Worm (Caenorhabditis elegans) whole organism, L1 larva: ENCODE data around the gene T08D10.4.
A peak's percentile ranks its signal among the peaks of the same experiment; 100 is the strongest.

Experiments
- F16B12.6 ChIP-seq: fragments of 150-350 bp; optimal IDR thresholded peaks from 2 replicates; lab custom pipeline; 2014; ENCODE audit warnings: missing biosample characterization, missing genetic modification characterization
- alr-1 ChIP-seq: fragments of 200-800 bp; sonication (Bioruptor generic); optimal IDR thresholded peaks from 2 replicates; lab custom pipeline; 2018; ENCODE audit warnings: borderline replicate concordance, mild to moderate bottlenecking, missing genetic modification characterization, missing compliant biosample characterization
- blmp-1 ChIP-seq: fragments of 150-350 bp; optimal IDR thresholded peaks from 2 replicates; lab custom pipeline; 2014; ENCODE audit warnings: missing biosample characterization, missing genetic modification characterization
- ceh-63 ChIP-seq: fragments of 200-800 bp; sonication (Bioruptor generic); optimal IDR thresholded peaks from 2 replicates; lab custom pipeline; 2018; ENCODE audit warnings: mild to moderate bottlenecking, missing genetic modification characterization, missing compliant biosample characterization
- ceh-90 ChIP-seq: sonication (generic microtip); optimal IDR thresholded peaks from 2 replicates; lab custom pipeline; 2016; ENCODE audit warnings: missing genetic modification characterization, missing compliant biosample characterization
- efl-1 ChIP-seq, 4 experiments: fragments of 150-350 bp; optimal IDR thresholded peaks in 3 of 4; peaks in 1 of 4; 1 replicate in 1 of 4; 2 replicates in 3 of 4; lab custom pipeline; 2014; ENCODE audit warnings: missing biosample characterization in 2 of 4, missing genetic modification characterization in 2 of 4, missing genetic modification reagents in 2 of 4
- elt-3 ChIP-seq, 6 experiments: fragments of 150-350 bp in 1 of 6; sonication (generic microtip); optimal IDR thresholded peaks; 2 replicates each; lab custom pipeline; 2017 to 2018; ENCODE audit warnings: missing biosample characterization in 6 of 6, missing genetic modification characterization in 6 of 6, inconsistent platforms in 1 of 6
- fkh-10 ChIP-seq: sonication (generic microtip); optimal IDR thresholded peaks from 2 replicates; lab custom pipeline; 2017; ENCODE audit warnings: missing biosample characterization, missing genetic modification reagents, missing genetic modification characterization
- fkh-8 ChIP-seq: sonication (generic microtip); optimal IDR thresholded peaks from 2 replicates; lab custom pipeline; 2016; ENCODE audit warnings: mild to moderate bottlenecking, missing genetic modification characterization, missing compliant biosample characterization
- fos-1 ChIP-seq: fragments of 150-350 bp; optimal IDR thresholded peaks from 2 replicates; lab custom pipeline; 2014; ENCODE audit warnings: missing biosample characterization, missing genetic modification characterization
- grh-1 ChIP-seq: fragments of 200-800 bp; sonication (Bioruptor generic); IDR thresholded peaks from 2 replicates; pipeline ENCODE4 v1.3.6; 2022; ENCODE audit warnings: missing genetic modification reagents, missing genetic modification characterization, missing compliant biosample characterization
- hlh-17 ChIP-seq: fragments of 200-800 bp; sonication (Bioruptor generic); optimal IDR thresholded peaks from 2 replicates; lab custom pipeline; 2018; ENCODE audit warnings: missing genetic modification characterization, mild to moderate bottlenecking, missing compliant biosample characterization, moderate library complexity, borderline replicate concordance
- hlh-4 ChIP-seq: sonication (generic microtip); optimal IDR thresholded peaks from 2 replicates; lab custom pipeline; 2016; ENCODE audit warnings: mild to moderate bottlenecking, missing genetic modification characterization, missing compliant biosample characterization
- hpl-2 ChIP-seq: fragments of 150-350 bp; optimal IDR thresholded peaks from 2 replicates; lab custom pipeline; 2014; ENCODE audit warnings: missing biosample characterization, missing genetic modification reagents, missing genetic modification characterization
- isw-1 ChIP-seq: fragments of 200-800 bp; sonication (Bioruptor generic); IDR thresholded peaks from 2 replicates; pipeline ENCODE4 v1.3.6; 2022; ENCODE audit warnings: missing genetic modification characterization, missing compliant biosample characterization
- jun-1 ChIP-seq: fragments of 150-350 bp; optimal IDR thresholded peaks from 2 replicates; lab custom pipeline; 2014; ENCODE audit warnings: missing biosample characterization, missing genetic modification reagents, missing genetic modification characterization
- lin-15B ChIP-seq: fragments of 150-350 bp; sonication (generic microtip); optimal IDR thresholded peaks from 3 replicates; lab custom pipeline; 2014; ENCODE audit warnings: missing biosample characterization, missing genetic modification characterization
- lin-35 ChIP-seq, 2 experiments: fragments of 150-350 bp; optimal IDR thresholded peaks; 2 replicates each; lab custom pipeline; 2014; ENCODE audit warnings: missing biosample characterization in 2 of 2, missing genetic modification characterization in 2 of 2, missing genetic modification reagents in 2 of 2
- lir-3 ChIP-seq: sonication (generic microtip); optimal IDR thresholded peaks from 2 replicates; lab custom pipeline; 2016; ENCODE audit warnings: mild to moderate bottlenecking, missing genetic modification characterization, moderate library complexity, missing compliant biosample characterization; ENCODE audit not compliant: poor library complexity
- lsy-2 ChIP-seq, 2 experiments: fragments of 150-350 bp; optimal IDR thresholded peaks; 2 replicates each; lab custom pipeline; 2014; ENCODE audit warnings: missing biosample characterization in 2 of 2, missing genetic modification characterization in 2 of 2
- mef-2 ChIP-seq: fragments of 150-350 bp; optimal IDR thresholded peaks from 2 replicates; lab custom pipeline; 2014; ENCODE audit warnings: missing biosample characterization, missing genetic modification characterization
- nhr-19 ChIP-seq: fragments of 200-800 bp; sonication (Bioruptor generic); conservative IDR thresholded peaks from 2 replicates; pipeline ENCODE4 v1.3.6; 2022; ENCODE audit warnings: missing genetic modification characterization, missing compliant biosample characterization
- nhr-20 ChIP-seq: sonication (generic microtip); optimal IDR thresholded peaks from 2 replicates; lab custom pipeline; 2016; ENCODE audit warnings: mild to moderate bottlenecking, missing genetic modification characterization, missing compliant biosample characterization
- nhr-28 ChIP-seq: fragments of 150-350 bp; optimal IDR thresholded peaks from 2 replicates; lab custom pipeline; 2014; ENCODE audit warnings: missing biosample characterization, missing genetic modification characterization
- nhr-71 ChIP-seq: sonication (generic microtip); optimal IDR thresholded peaks from 2 replicates; lab custom pipeline; 2016; ENCODE audit warnings: mild to moderate bottlenecking, missing genetic modification characterization, moderate library complexity, missing compliant biosample characterization
- nhr-84 ChIP-seq: sonication (generic microtip); optimal IDR thresholded peaks from 2 replicates; lab custom pipeline; 2017; ENCODE audit warnings: missing biosample characterization, missing genetic modification characterization
- nhr-85 ChIP-seq: sonication (generic microtip); peaks from one replicate; lab custom pipeline; 2016; ENCODE audit warnings: missing genetic modification characterization, inconsistent platforms, missing compliant biosample characterization
- nhr-90 ChIP-seq: sonication (generic microtip); optimal IDR thresholded peaks from 2 replicates; lab custom pipeline; 2016; ENCODE audit warnings: mild to moderate bottlenecking, missing genetic modification characterization, missing compliant biosample characterization; ENCODE audit not compliant: poor library complexity
- pqm-1 ChIP-seq: sonication (generic microtip); optimal IDR thresholded peaks from 3 replicates; lab custom pipeline; 2017; ENCODE audit warnings: missing biosample characterization, missing genetic modification characterization
- rnt-1 ChIP-seq: sonication (generic microtip); optimal IDR thresholded peaks from 2 replicates; lab custom pipeline; 2016; ENCODE audit warnings: mild to moderate bottlenecking, missing genetic modification characterization, moderate library complexity, missing compliant biosample characterization
- snpc-4 ChIP-seq: fragments of 150-350 bp; optimal IDR thresholded peaks from 2 replicates; lab custom pipeline; 2014; ENCODE audit warnings: missing biosample characterization, missing genetic modification characterization
- snu-23 ChIP-seq: sonication (generic microtip); optimal IDR thresholded peaks from 2 replicates; lab custom pipeline; 2016; ENCODE audit warnings: missing genetic modification characterization, missing compliant biosample characterization
- sptf-1 ChIP-seq: fragments of 150-350 bp; optimal IDR thresholded peaks from 2 replicates; lab custom pipeline; 2014; ENCODE audit warnings: missing biosample characterization, missing genetic modification characterization
- sup-37 ChIP-seq: fragments of 200-800 bp; sonication (Bioruptor generic); optimal IDR thresholded peaks from 2 replicates; lab custom pipeline; 2018; ENCODE audit warnings: mild to moderate bottlenecking, missing genetic modification characterization, missing compliant biosample characterization
- swsn-7 ChIP-seq: sonication (generic microtip); optimal IDR thresholded peaks from 2 replicates; lab custom pipeline; 2016; ENCODE audit warnings: missing genetic modification characterization, missing compliant biosample characterization
- xbp-1 ChIP-seq: sonication (generic microtip); optimal IDR thresholded peaks from 2 replicates; lab custom pipeline; 2016; ENCODE audit warnings: missing genetic modification characterization, missing compliant biosample characterization
- zag-1 ChIP-seq: fragments of 150-350 bp; optimal IDR thresholded peaks from 2 replicates; lab custom pipeline; 2014; ENCODE audit warnings: missing biosample characterization, missing genetic modification characterization
- zip-4 ChIP-seq: fragments of 200-800 bp; sonication (Bioruptor generic); optimal IDR thresholded peaks from 2 replicates; lab custom pipeline; 2018; ENCODE audit warnings: mild to moderate bottlenecking, missing genetic modification characterization, moderate library complexity, missing compliant biosample characterization

The T08D10.4 gene

DNA sequence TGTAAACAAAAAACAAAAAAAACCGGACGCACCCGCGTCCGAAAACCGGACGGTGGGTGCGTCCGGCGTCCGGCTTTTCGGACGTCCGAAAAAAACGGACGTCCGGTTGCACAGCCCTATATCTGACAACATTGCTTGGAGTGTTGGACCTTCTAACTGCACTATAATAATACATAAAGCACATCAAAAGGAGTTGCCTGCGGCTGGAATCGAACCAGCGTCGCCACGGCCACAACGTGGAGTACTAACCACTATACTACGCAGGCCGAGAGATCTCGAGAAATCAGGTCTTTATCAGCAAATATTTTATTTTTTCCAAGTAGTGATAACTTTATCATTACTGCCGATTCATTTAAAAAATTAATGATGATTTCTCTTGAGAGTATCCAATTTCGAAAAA is 40.2 kb upstream of the T08D10.4 start:
- TF ChIP-seq nhr-90 (tag; lab: Kevin White, UChicago) (peak; percentile 31), mef-2 (tag; lab: Kevin White, UChicago) (no peak), lin-35 (GFP tag; optimal IDR thresholded peaks at IDR 0.05; lab: Kevin White, UChicago) (peak in 1 of 2 experiments; percentile 4)

DNA sequence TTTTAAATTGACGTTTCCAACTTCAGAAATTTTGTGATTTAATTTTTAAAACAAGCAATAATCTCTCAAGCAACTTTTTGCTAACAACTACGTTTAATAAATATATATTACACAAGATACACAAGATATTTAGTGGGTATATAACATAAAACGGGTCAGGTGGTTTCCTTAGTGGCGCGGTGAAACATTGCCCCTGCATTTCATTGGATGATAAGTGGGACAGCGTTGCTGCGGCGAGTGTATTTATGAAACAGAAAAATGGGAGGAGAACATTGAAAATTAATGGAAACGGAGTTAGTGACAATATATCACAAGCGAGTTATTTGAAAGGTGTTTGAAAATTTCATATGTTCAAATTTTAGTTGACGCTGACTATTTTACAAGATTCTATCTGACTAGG is 39.6 kb upstream of the T08D10.4 start:
- TF ChIP-seq rnt-1 (tag; lab: Kevin White, UChicago) (no peak), lir-3 (no peak), hlh-4 (tag; lab: Kevin White, UChicago) (no peak), elt-3 (tag; optimal IDR thresholded peaks at IDR 0.05; lab: Kevin White, UChicago) (peak in 1 of 6 experiments; percentile 38), nhr-71 (tag; lab: Kevin White, UChicago) (no peak), sptf-1 (tag; lab: Kevin White, UChicago) (no peak), ceh-63 (GFP tag; lab: Kevin White, UChicago) (no peak), swsn-7 (tag; lab: Kevin White, UChicago) (no peak), snpc-4 (no peak), lsy-2 (tag; optimal IDR thresholded peaks at IDR 0.05; lab: Kevin White, UChicago) (no peak), fkh-10 (no peak), hlh-17 (GFP tag; lab: Kevin White, UChicago) (no peak), pqm-1 (no peak), xbp-1 (tag; lab: Kevin White, UChicago) (no peak), nhr-28 (tag; lab: Kevin White, UChicago) (no peak), isw-1 (GFP tag; lab: Robert Waterston, UW) (no peak), ceh-90 (tag; lab: Kevin White, UChicago) (no peak), jun-1 (tag; lab: Kevin White, UChicago) (no peak), zip-4 (no peak), nhr-84 (tag; lab: Kevin White, UChicago) (no peak), nhr-85 (tag; lab: Kevin White, UChicago) (no peak), zag-1 (no peak), blmp-1 (tag; lab: Kevin White, UChicago) (peak; percentile 45), efl-1 (optimal IDR thresholded peaks at IDR 0.05; lab: Kevin White, UChicago) (no peak), efl-1 (GFP tag; optimal IDR thresholded peaks at IDR 0.05 in 1 of 2; lab: Kevin White, UChicago) (peak in 1 of 2 experiments; percentile 38), nhr-19 (GFP tag; lab: Robert Waterston, UW) (no peak), snu-23 (GFP tag; lab: Kevin White, UChicago) (no peak)

DNA sequence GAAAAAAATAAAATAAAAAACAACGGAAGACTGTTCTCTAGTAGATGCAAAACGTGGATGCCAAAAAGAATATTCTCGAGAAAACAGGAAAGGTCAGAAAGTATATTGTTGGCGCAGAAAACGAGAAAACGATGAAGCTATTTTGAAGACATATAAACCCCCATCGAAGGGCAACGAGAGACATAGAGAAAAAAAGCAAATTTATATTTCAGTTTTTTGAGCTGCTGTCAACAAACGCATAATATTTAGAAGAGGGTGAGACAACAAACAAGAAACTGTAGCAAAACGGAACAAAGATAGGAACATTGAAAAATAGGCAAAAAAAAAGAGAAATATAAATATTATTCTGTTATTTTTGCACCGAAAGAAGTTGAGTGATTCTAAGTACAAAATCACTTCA is 39.1 kb upstream of the T08D10.4 start:
- TF ChIP-seq F16B12.6 (no peak), nhr-20 (no peak), sup-37 (GFP tag; lab: Kevin White, UChicago) (no peak), isw-1 (GFP tag; lab: Robert Waterston, UW) (no peak), fos-1 (tag; lab: Kevin White, UChicago) (no peak), mef-2 (tag; lab: Kevin White, UChicago) (no peak), grh-1 (no peak), lir-3 (no peak), hlh-17 (GFP tag; lab: Kevin White, UChicago) (no peak), fkh-8 (no peak), zag-1 (no peak), alr-1 (tag; lab: Kevin White, UChicago) (no peak), nhr-90 (tag; lab: Kevin White, UChicago) (no peak), ceh-63 (GFP tag; lab: Kevin White, UChicago) (no peak), hpl-2 (GFP tag; lab: Kevin White, UChicago) (no peak), lin-15B (tag; lab: Kevin White, UChicago) (no peak), nhr-71 (tag; lab: Kevin White, UChicago) (no peak)
